Worm (Caenorhabditis elegans): ENCODE results near the gene mif-2.

- TF ChIP-seq unc-42 (tag; optimal IDR thresholded peaks at IDR 0.05) (no peak), fkh-10 (GFP tag; optimal IDR thresholded peaks at IDR 0.05) (no peak), tbx-2 (tag; optimal IDR thresholded peaks at IDR 0.05) (no peak), pha-2 (tag; optimal IDR thresholded peaks at IDR 0.05) (no peak), zip-5 (tag; optimal IDR thresholded peaks at IDR 0.05) (no peak), ceh-48 (tag; optimal IDR thresholded peaks at IDR 0.05) (no peak), elt-4 (tag; optimal IDR thresholded peaks at IDR 0.05) (no peak), ceh-18 (tag; optimal IDR thresholded peaks at IDR 0.05) (no peak), dve-1 (tag; optimal IDR thresholded peaks at IDR 0.05) (no peak), elt-2 (tag; optimal IDR thresholded peaks at IDR 0.05) (no peak), pros-1 (tag; optimal IDR thresholded peaks at IDR 0.05) (no peak)
Measured at ce11 chrV:11934848-11935247, 43.4 kb downstream of the mif-2 start, which contains the start of gene F58H1.8.
